Fruit fly (Drosophila melanogaster) whole organism, pupa: Measurements from ENCODE around the gene CG15172.

ENCODE experiments used
- CG10348 ChIP-seq: fragments of 200-800 bp; sonication (Bioruptor generic); IDR thresholded peaks from 2 replicates; pipeline ENCODE4 v1.3.6; 2022; ENCODE audit warnings: missing biosample characterization, missing genetic modification characterization
- CG12605 ChIP-seq: fragments of 200-800 bp; sonication (Bioruptor generic); IDR thresholded peaks from 2 replicates; pipeline ENCODE4 v1.3.6; 2022; ENCODE audit warnings: missing biosample characterization, missing genetic modification characterization
- CG13204 ChIP-seq: fragments of 200-800 bp; sonication (Bioruptor generic); optimal IDR thresholded peaks from 2 replicates; lab custom pipeline; 2018; ENCODE audit warnings: missing biosample characterization, mild to moderate bottlenecking, missing genetic modification characterization, moderate library complexity
- CG14655 ChIP-seq: fragments of 200-800 bp; sonication (Bioruptor generic); optimal IDR thresholded peaks from 3 replicates; lab custom pipeline; 2017; ENCODE audit warnings: mild to moderate bottlenecking, missing biosample characterization, missing genetic modification reagents, missing genetic modification characterization
- CG15710 ChIP-seq: fragments of 200-800 bp; sonication (Bioruptor generic); optimal IDR thresholded peaks from 2 replicates; lab custom pipeline; 2018; ENCODE audit warnings: missing biosample characterization, mild to moderate bottlenecking, missing genetic modification characterization, moderate library complexity
- CG17806 ChIP-seq: fragments of 200-800 bp; sonication (Bioruptor generic); optimal IDR thresholded peaks from 2 replicates; lab custom pipeline; 2018; ENCODE audit warnings: missing biosample characterization, mild to moderate bottlenecking, missing genetic modification characterization, moderate library complexity
- CG32121 ChIP-seq: fragments of 200-800 bp; sonication (Bioruptor generic); IDR thresholded peaks from 2 replicates; pipeline ENCODE4 v1.3.6; 2022; ENCODE audit warnings: missing biosample characterization, missing genetic modification characterization
- CG34367 ChIP-seq: fragments of 200-800 bp; sonication (Bioruptor generic); optimal IDR thresholded peaks from 2 replicates; lab custom pipeline; 2018; ENCODE audit warnings: missing biosample characterization, mild to moderate bottlenecking, missing genetic modification characterization
- CG4496 ChIP-seq: fragments of 200-800 bp; sonication (Bioruptor generic); IDR thresholded peaks from 3 replicates; pipeline ENCODE4 v1.3.6; 2022; ENCODE audit warnings: missing biosample characterization, missing genetic modification characterization
- CG8159 ChIP-seq: fragments of 200-800 bp; sonication (Bioruptor generic); optimal IDR thresholded peaks from 3 replicates; lab custom pipeline; 2018; ENCODE audit warnings: missing biosample characterization, mild to moderate bottlenecking, missing genetic modification characterization, moderate library complexity
- CG8301 ChIP-seq: fragments of 200-800 bp; sonication (Bioruptor generic); optimal IDR thresholded peaks from 2 replicates; lab custom pipeline; 2018; ENCODE audit warnings: missing biosample characterization, mild to moderate bottlenecking, missing genetic modification characterization
- CG9948 ChIP-seq: fragments of 200-800 bp; sonication (Bioruptor generic); optimal IDR thresholded peaks from 2 replicates; lab custom pipeline; 2018; ENCODE audit warnings: missing biosample characterization, mild to moderate bottlenecking, missing genetic modification characterization, moderate library complexity
- D1 ChIP-seq: fragments of 200-800 bp; sonication (Bioruptor generic); optimal IDR thresholded peaks from 2 replicates; lab custom pipeline; 2018; ENCODE audit warnings: missing biosample characterization, mild to moderate bottlenecking, missing genetic modification characterization, moderate library complexity
- EcR ChIP-seq: fragments of 200-800 bp; sonication (Bioruptor generic); optimal IDR thresholded peaks from 3 replicates; lab custom pipeline; 2019; ENCODE audit warnings: missing biosample characterization, missing genetic modification characterization, mild to moderate bottlenecking, moderate library complexity, missing genetic modification reagents
- Ets98B ChIP-seq: fragments of 200-800 bp; sonication (Bioruptor generic); IDR thresholded peaks from 2 replicates; pipeline ENCODE4 v1.3.6; 2022; ENCODE audit warnings: missing biosample characterization, missing genetic modification characterization
- Pif1A ChIP-seq: fragments of 200-800 bp; sonication (Bioruptor generic); optimal IDR thresholded peaks from 3 replicates; lab custom pipeline; 2016; ENCODE audit warnings: missing biosample characterization, missing genetic modification characterization
- Pif1B ChIP-seq: fragments of 200-800 bp; sonication (Bioruptor generic); optimal IDR thresholded peaks from 3 replicates; lab custom pipeline; 2016; ENCODE audit warnings: missing biosample characterization, missing genetic modification characterization
- Snoo ChIP-seq: fragments of 200-800 bp; sonication (Bioruptor generic); optimal IDR thresholded peaks from 3 replicates; lab custom pipeline; 2017; ENCODE audit warnings: missing biosample characterization, mild to moderate bottlenecking, missing genetic modification characterization, inconsistent platforms
- fd96Ca ChIP-seq: fragments of 200-800 bp; sonication (Bioruptor generic); IDR thresholded peaks from 3 replicates; pipeline ENCODE4 v1.3.6; 2022; ENCODE audit warnings: missing biosample characterization, missing genetic modification characterization
- gl ChIP-seq: fragments of 200-800 bp; sonication (Bioruptor generic); optimal IDR thresholded peaks from 2 replicates; lab custom pipeline; 2018; ENCODE audit warnings: missing biosample characterization, mild to moderate bottlenecking, missing genetic modification characterization
- rn ChIP-seq: fragments of 200-800 bp; sonication (Bioruptor generic); IDR thresholded peaks from 2 replicates; pipeline ENCODE4 v1.3.6; 2022; ENCODE audit warnings: missing biosample characterization, missing genetic modification characterization

CG15172 gene

DNA sequence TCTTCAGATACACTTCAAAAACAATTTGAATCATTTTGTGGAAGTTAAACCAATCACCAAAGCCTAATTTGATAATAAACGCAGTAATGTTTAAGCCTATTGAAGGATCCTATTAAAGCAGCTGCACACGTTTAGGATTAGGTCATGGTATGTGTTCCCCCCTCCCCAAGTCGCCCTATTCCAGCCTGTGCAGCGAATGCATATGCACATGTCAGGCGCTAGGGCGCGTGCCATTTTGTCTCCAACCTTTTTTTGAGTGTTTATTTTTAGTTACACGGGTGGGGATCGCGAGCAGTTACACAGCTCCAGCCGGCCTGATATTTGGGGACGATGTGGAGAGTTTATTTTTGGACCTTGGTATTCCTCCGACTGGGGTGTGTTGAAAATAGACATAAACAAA lies 14.8 kb downstream of the CG15172 start:
- TF ChIP-seq gl (tag; lab: Kevin White, UChicago), result no peak
- TF ChIP-seq CG10348 (GFP tag; lab: Robert Waterston, UW), result no peak
- TF ChIP-seq CG32121, result peak; percentile 27; the same call in 1 of the 2 replicates

DNA sequence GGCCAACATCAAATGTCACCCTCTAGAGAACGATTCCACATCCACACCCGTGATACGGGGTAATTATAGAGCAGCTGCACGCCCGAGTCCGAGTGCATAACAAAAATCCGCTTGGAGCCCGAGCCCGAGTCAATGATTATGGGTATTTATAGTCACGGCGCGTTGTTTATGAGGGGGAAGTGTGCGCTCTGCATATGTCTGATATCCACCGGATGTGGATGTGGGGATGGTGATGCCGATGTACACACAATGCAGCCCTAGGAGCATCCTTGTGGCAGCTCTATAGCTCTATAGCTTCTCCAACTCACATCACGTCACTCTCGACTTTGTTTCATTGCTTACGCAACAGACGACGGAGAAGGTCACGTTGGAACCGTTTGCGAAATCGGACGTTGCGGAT lies 15.2 kb downstream of the CG15172 start:
- TF ChIP-seq CG4496 (GFP tag; lab: Robert Waterston, UW) (peak; percentile 26; the same call in 1 of the 3 replicates), D1 (tag; lab: Kevin White, UChicago) (no peak)

DNA sequence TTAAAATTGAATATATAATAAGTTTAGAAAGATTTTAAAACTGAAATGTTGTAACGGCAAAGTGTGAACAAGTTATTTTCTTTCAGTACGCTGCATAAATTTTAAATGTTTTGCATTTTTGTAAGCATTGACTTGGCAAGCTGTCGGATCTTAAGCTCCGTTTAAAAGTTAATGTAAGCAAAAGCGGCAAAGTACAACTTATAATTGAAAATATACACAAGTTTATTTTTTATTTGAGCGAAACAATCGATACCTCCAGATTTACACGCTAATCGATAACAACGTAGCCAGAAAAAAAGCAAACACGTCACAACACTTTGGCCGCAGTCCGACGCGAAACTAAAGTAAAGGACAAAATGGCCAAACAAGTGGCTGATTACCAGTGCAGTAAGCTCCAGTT lies 19.4 kb downstream of the CG15172 start, which contains the start of gene Catsup:
Gene Catsup (plus strand): TSS at position 273 of the 400 bp plus-strand sequence.
- TF ChIP-seq CG9948 (no peak), CG17806 (tag; lab: Kevin White, UChicago) (no peak), Ets98B (GFP tag; lab: Robert Waterston, UW) (no peak), CG12605 (GFP tag; lab: Robert Waterston, UW) (no peak), EcR (GFP tag; lab: Kevin White, UChicago) (no peak), CG8159 (tag; lab: Kevin White, UChicago) (no peak), D1 (tag; lab: Kevin White, UChicago) (no peak), CG14655 (GFP tag; lab: Kevin White, UChicago) (no peak), CG4496 (GFP tag; lab: Robert Waterston, UW) (no peak), CG13204 (GFP tag; lab: Kevin White, UChicago) (no peak), CG15710 (tag; lab: Kevin White, UChicago) (no peak), gl (tag; lab: Kevin White, UChicago) (no peak), CG32121 (no peak), Pif1A (GFP tag; lab: Kevin White, UChicago) (no peak)

DNA sequence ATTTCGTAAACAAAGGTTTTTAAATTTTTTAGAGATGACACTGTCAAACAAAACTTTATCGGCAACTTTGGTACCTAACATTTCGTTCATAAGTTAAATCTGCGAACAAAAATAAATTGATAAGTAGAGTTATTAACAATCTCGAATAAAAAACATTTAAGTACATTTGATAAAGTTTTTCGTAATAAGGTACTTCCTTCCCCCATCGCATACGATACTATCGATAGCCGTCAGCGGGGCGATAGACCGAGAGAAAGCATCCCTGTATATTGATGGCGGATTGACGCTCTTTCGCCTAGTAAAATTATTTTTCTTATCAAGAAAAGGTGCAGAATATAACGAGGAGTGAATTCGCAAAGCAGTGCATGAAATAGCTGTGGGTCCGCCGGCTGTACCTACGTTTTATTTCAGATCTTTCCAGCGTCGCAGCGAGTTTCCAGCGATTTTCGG lies 22.9 kb downstream of the CG15172 start, which contains the start of the genes Ttc19 and Acn:
Gene Ttc19 (minus strand): TSS at position 38 of the 450 bp plus-strand sequence.
Gene Acn (plus strand): TSS at position 245 of the 450 bp plus-strand sequence.
- TF ChIP-seq EcR (GFP tag; lab: Kevin White, UChicago) (no peak), D1 (tag; lab: Kevin White, UChicago) (no peak), CG8301 (no peak), CG9948 (peak; percentile 43), CG13204 (GFP tag; lab: Kevin White, UChicago) (no peak), CG15710 (tag; lab: Kevin White, UChicago) (peak; percentile 77), CG14655 (GFP tag; lab: Kevin White, UChicago) (no peak), CG4496 (GFP tag; lab: Robert Waterston, UW) (peak; percentile 83; the same call in 2 of the 3 replicates), Ets98B (GFP tag; lab: Robert Waterston, UW) (peak; percentile 66; the same call in 1 of the 2 replicates), Snoo (tag; lab: Kevin White, UChicago) (peak; percentile 67), fd96Ca (peak; percentile 53; the same call in 1 of the 3 replicates), CG32121 (peak; percentile 78), CG12605 (GFP tag; lab: Robert Waterston, UW) (no peak), CG34367 (tag; lab: Kevin White, UChicago) (peak; percentile 53), CG17806 (tag; lab: Kevin White, UChicago) (peak; percentile 49), gl (tag; lab: Kevin White, UChicago) (peak; percentile 26), rn (GFP tag; lab: Robert Waterston, UW) (peak; percentile 63; the same call in 1 of the 2 replicates), CG10348 (GFP tag; lab: Robert Waterston, UW) (no peak), Pif1A (GFP tag; lab: Kevin White, UChicago) (no peak), Pif1B (GFP tag; lab: Kevin White, UChicago) (no peak), CG8159 (tag; lab: Kevin White, UChicago) (peak; percentile 71)

DNA sequence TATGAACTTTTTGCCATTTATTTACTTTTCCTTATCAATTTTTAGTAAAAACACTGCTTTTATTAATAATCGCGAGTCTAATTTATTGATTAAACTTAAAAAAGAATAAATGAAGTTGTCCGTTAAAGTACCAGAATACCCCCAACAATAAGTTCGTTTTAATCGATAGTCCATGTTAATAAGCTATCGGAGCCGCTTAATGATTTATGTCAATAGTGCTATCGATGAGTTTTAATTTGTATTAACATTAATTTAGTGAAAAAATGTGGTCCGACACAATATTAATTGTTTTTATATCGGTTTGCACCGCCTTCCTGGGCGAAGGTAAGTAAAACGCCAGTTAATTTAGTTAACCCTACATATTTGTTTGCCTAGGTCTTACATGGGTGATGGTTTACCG lies 26.7 kb downstream of the CG15172 start, which contains the start of gene CG10470:
Gene CG10470 (plus strand): TSS at position 165 of the 400 bp plus-strand sequence.
- no peak for TF ChIP-seq Snoo (tag; lab: Kevin White, UChicago)
- TF ChIP-seq CG8159 (tag; lab: Kevin White, UChicago), result peak; percentile 4
- no peak for TF ChIP-seq CG10348 (GFP tag; lab: Robert Waterston, UW)

DNA sequence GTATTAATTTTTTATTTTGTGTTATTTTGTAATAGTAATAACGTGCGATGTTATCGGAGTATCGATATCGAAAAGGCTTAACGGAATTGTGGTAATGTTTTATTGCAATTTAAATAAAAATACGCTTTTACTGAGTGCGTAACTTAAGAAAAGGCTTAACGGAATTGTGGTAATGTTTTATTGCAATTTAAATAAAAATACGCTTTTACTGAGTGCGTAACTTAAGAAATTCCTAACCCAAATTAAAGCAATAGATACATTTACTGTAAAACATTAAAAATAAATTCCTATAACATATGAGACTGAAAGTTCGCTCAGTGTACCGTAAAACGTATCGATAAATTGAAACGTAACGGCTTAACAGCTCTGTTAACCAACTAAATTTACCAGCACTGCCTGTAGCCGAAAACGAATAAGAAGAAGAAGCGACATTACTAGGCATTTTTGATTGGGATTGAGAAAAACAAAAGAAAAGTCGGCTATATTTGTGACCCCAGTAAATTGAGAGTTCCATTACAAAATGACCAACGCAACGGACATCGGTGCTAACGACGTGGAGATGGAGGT lies 29.4 kb downstream of the CG15172 start, which contains the start of gene Rpn3:
Gene Rpn3 (plus strand): TSS at position 257 of the 567 bp plus-strand sequence.
- TF ChIP-seq CG34367 (tag; lab: Kevin White, UChicago) (peak; percentile 61), fd96Ca (peak; percentile 45; the same call in 1 of the 3 replicates), D1 (tag; lab: Kevin White, UChicago) (no peak), CG8301 (peak; percentile 71), CG17806 (tag; lab: Kevin White, UChicago) (peak; percentile 78), CG9948 (peak; percentile 74), gl (tag; lab: Kevin White, UChicago) (peak; percentile 39), CG12605 (GFP tag; lab: Robert Waterston, UW) (peak; percentile 64; the same call in 1 of the 2 replicates), Snoo (tag; lab: Kevin White, UChicago) (peak; percentile 60), CG8159 (tag; lab: Kevin White, UChicago) (peak; percentile 75), CG4496 (GFP tag; lab: Robert Waterston, UW) (peak; percentile 93), EcR (GFP tag; lab: Kevin White, UChicago) (no peak), CG32121 (peak; percentile 87), CG14655 (GFP tag; lab: Kevin White, UChicago) (no peak), CG15710 (tag; lab: Kevin White, UChicago) (peak; percentile 77), rn (GFP tag; lab: Robert Waterston, UW) (peak; percentile 76), CG13204 (GFP tag; lab: Kevin White, UChicago) (no peak), Ets98B (GFP tag; lab: Robert Waterston, UW) (peak; percentile 78), Pif1B (GFP tag; lab: Kevin White, UChicago) (no peak), Pif1A (GFP tag; lab: Kevin White, UChicago) (no peak)
